Worm (Caenorhabditis elegans): ENCODE results near the gene Y79H2A.4.

Y79H2A.4 gene

DNA sequence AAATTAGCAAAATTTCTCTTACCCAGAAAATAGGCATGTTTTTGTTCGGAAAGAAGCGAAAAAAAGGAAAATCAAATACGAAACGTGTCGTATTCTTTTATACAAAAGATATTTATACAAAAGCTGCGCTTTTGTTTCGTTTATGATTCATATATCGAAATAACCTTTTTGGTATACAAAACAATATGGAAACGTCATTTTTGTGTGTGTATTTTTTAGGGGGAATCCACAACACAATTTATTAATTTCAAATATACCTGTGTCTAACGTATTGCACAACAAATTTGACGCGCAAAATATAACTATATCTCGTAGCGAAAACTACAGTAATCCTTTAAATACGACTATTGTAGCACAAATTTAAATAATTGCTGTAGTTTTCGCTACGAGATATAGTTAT is 10.4 kb upstream of the Y79H2A.4 start, which contains the start of gene Y79H2A.2:
Y79H2A.2 (minus strand) TSS at position 101 of the 400 bp plus-strand sequence.
- TF ChIP-seq C08G9.2 (tag; optimal IDR thresholded peaks at IDR 0.05) (no peak), mec-3 (tag; optimal IDR thresholded peaks at IDR 0.05; ENCODE audit: borderline replicate concordance) (no peak), sdc-2 (tag; optimal IDR thresholded peaks at IDR 0.05) (no peak), unc-55 (GFP tag; optimal IDR thresholded peaks at IDR 0.05) (no peak), ceh-31 (tag; optimal IDR thresholded peaks at IDR 0.05) (no peak), sox-2 (GFP tag; IDR thresholded peaks at IDR 0.05) (no peak), pax-1 (tag; optimal IDR thresholded peaks at IDR 0.05) (no peak), fkh-6 (tag; optimal IDR thresholded peaks at IDR 0.05) (no peak), nhr-11 (tag; optimal IDR thresholded peaks at IDR 0.05) (no peak), F13H6.1 (tag; optimal IDR thresholded peaks at IDR 0.05) (no peak), zip-5 (tag; optimal IDR thresholded peaks at IDR 0.05) (no peak), pros-1 (tag; optimal IDR thresholded peaks at IDR 0.05) (no peak)

DNA sequence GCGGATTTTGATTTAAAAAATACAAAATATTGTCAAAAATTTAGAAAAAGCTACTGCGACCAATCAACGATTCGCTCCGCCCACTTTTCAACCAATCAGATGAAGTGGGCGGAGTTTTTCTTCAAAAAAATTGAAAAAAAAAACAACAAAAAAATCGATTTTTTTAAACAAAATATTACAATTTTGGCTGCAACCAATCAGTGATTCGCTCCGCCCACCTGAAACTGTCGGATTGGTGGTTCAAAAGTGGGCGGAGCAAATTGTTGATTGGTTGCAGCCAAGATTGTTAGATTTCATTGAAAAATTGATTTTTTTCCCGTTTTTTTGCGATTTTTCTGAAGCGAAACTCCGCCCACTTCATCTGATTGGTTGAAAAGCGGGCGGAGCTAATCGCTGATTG is 7.8 kb upstream of the Y79H2A.4 start:
- TF ChIP-seq unc-42 (tag; optimal IDR thresholded peaks at IDR 0.05) (no peak), nfya-1 (tag; optimal IDR thresholded peaks at IDR 0.05) (peak; percentile 54), Y22D7AL.16 (tag; optimal IDR thresholded peaks at IDR 0.05) (no peak), dve-1 (tag; optimal IDR thresholded peaks at IDR 0.05) (no peak), hlh-15 (tag; optimal IDR thresholded peaks at IDR 0.05) (no peak), nhr-232 (tag; optimal IDR thresholded peaks at IDR 0.05) (no peak), ceh-31 (tag; optimal IDR thresholded peaks at IDR 0.05) (no peak)

DNA sequence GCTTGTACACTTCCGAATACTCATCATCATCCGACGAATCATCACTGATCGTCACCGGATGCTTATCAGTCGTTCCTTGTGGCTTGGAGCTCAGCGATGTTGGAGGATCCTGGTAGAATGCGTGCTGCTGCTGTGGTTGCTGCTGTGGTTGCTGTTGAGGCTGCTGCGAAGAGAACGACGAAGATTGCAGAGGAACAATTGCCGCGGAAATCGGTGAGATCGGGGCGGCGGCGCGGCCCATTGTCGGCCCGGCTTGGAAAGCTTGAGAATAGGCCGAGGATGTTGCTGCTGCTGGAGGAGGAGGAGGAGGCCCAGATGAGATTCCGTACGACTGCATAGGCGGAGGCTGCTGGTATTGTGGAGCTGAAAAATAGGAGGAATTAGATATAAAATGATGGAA is 6.8 kb upstream of the Y79H2A.4 start:
- TF ChIP-seq odd-2 (tag; optimal IDR thresholded peaks at IDR 0.05): no peak
- TF ChIP-seq fkh-6 (tag; optimal IDR thresholded peaks at IDR 0.05): no peak
- TF ChIP-seq ets-4 (tag; optimal IDR thresholded peaks at IDR 0.05): no peak
- no peak for TF ChIP-seq pag-3 (tag; optimal IDR thresholded peaks at IDR 0.05; ENCODE audit: borderline replicate concordance)
- no peak for TF ChIP-seq unc-42 (tag; optimal IDR thresholded peaks at IDR 0.05)
- TF ChIP-seq eyg-1 (tag; optimal IDR thresholded peaks at IDR 0.05): no peak
- no peak for TF ChIP-seq mec-3 (tag; optimal IDR thresholded peaks at IDR 0.05; ENCODE audit: borderline replicate concordance)
- TF ChIP-seq ceh-14 (tag; optimal IDR thresholded peaks at IDR 0.05): no peak
- TF ChIP-seq ceh-34 (tag; optimal IDR thresholded peaks at IDR 0.05): no peak
- TF ChIP-seq ceh-30 (tag; optimal IDR thresholded peaks at IDR 0.05): no peak
- no peak for TF ChIP-seq syd-9 (tag; optimal IDR thresholded peaks at IDR 0.05)

DNA sequence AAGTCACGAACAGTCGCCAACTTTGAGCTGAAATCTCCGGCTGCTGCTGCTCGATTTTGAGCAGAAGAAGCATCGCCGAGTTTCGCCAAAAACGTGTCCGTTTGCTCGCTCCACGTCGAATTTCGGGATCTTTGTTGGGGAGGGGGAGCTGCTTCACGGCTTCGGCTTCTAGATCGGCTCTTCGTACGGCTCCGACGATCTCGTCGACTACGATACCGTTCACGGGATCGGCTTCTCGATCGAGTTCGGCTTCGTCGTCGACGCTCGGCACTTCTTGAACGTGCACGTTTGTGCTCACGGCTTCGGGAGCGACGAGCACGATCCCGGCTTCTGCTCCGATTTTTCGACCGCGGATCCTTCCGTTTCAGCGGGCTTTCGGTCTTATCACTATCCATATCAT is 3.9 kb upstream of the Y79H2A.4 start:
- TF ChIP-seq che-1 (tag; optimal IDR thresholded peaks at IDR 0.05): no peak
- no peak for TF ChIP-seq hlh-6 (tag; optimal IDR thresholded peaks at IDR 0.05)
- TF ChIP-seq madf-2 (tag; optimal IDR thresholded peaks at IDR 0.05): no peak
- no peak for TF ChIP-seq hlh-13 (GFP tag; optimal IDR thresholded peaks at IDR 0.05)
- TF ChIP-seq ceh-48 (tag; optimal IDR thresholded peaks at IDR 0.05): no peak

DNA sequence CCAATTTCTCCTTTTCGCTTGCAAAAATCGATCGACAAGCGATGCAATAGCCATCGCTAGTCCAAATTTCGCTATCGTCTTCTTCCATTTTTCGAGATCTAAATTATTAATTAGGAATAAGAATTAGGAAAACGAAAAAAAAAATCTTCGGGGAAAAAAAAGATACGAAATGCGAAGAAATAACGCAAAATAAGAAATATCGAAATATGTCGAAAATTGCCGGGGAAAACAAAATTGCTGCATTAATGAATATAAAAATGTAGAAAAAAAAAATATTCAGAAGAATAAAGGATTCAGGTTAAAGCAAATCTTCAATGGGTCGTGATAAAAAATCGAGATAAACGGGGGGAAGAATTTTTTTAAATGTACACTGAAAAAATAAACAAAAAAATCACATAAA is 11.1 kb downstream of the Y79H2A.4 start, which contains the start of gene Y79H2A.3:
Y79H2A.3 (minus strand) TSS at position 101 of the 400 bp plus-strand sequence.
- no peak for TF ChIP-seq nhr-11 (tag; optimal IDR thresholded peaks at IDR 0.05)
- no peak for TF ChIP-seq ceh-30 (tag; optimal IDR thresholded peaks at IDR 0.05)
- TF ChIP-seq pha-4 (tag; optimal IDR thresholded peaks at IDR 0.05): no peak
- TF ChIP-seq ahr-1 (tag; optimal IDR thresholded peaks at IDR 0.05): no peak
- no peak for TF ChIP-seq gmeb-2 (tag; optimal IDR thresholded peaks at IDR 0.05)
- TF ChIP-seq nfya-1 (tag; optimal IDR thresholded peaks at IDR 0.05): no peak
- TF ChIP-seq hlh-15 (tag; optimal IDR thresholded peaks at IDR 0.05): no peak
- TF ChIP-seq tbx-7 (tag; optimal IDR thresholded peaks at IDR 0.05): no peak
- no peak for TF ChIP-seq hlh-8 (tag; optimal IDR thresholded peaks at IDR 0.05)
- TF ChIP-seq dve-1 (tag; optimal IDR thresholded peaks at IDR 0.05): no peak
- no peak for TF ChIP-seq Y22D7AL.16 (tag; optimal IDR thresholded peaks at IDR 0.05)
- no peak for TF ChIP-seq ceh-22 (tag; optimal IDR thresholded peaks at IDR 0.05)
- no peak for TF ChIP-seq odd-2 (tag; optimal IDR thresholded peaks at IDR 0.05)
- no peak for TF ChIP-seq K02D7.2 (tag; optimal IDR thresholded peaks at IDR 0.05)
- no peak for TF ChIP-seq ceh-2 (tag; optimal IDR thresholded peaks at IDR 0.05)
- TF ChIP-seq elt-4 (tag; optimal IDR thresholded peaks at IDR 0.05): no peak
- TF ChIP-seq ceh-18 (tag; optimal IDR thresholded peaks at IDR 0.05): no peak
